Worm (Caenorhabditis elegans) whole organism, young adult: ENCODE results near the gene slo-2.
A peak's percentile ranks its signal among the peaks of the same experiment; 100 is the strongest.

ENCODE experiments used
- B0019.2 ChIP-seq: fragments of 200-800 bp; sonication (Bioruptor generic); conservative IDR thresholded peaks from 2 replicates; pipeline ENCODE4 v1.3.6; 2022; ENCODE audit warnings: missing genetic modification reagents, missing genetic modification characterization, missing compliant biosample characterization
- B0035.1 ChIP-seq: sonication (generic microtip); optimal IDR thresholded peaks from 2 replicates; lab custom pipeline; 2016; ENCODE audit warnings: missing genetic modification characterization, mild to moderate bottlenecking, missing compliant biosample characterization, missing genotype, missing genetic modification reagents
- C06A6.2 ChIP-seq: fragments of 200-800 bp; sonication (Bioruptor generic); conservative IDR thresholded peaks from 2 replicates; pipeline ENCODE4 v1.3.6; 2022; ENCODE audit warnings: missing genetic modification characterization, missing compliant biosample characterization
- D2030.7 ChIP-seq: fragments of 200-800 bp; sonication (Bioruptor generic); IDR thresholded peaks from 2 replicates; pipeline ENCODE4 v1.3.6; 2022; ENCODE audit warnings: missing genetic modification reagents, missing genetic modification characterization, missing compliant biosample characterization
- F10E7.11 ChIP-seq: sonication (generic microtip); optimal IDR thresholded peaks from 2 replicates; lab custom pipeline; 2017; ENCODE audit warnings: mild to moderate bottlenecking, missing genetic modification characterization, moderate library complexity, missing compliant biosample characterization
- F57C9.4 ChIP-seq: sonication (generic microtip); optimal IDR thresholded peaks from 2 replicates; lab custom pipeline; 2017; ENCODE audit warnings: mild to moderate bottlenecking, missing genetic modification characterization, missing compliant biosample characterization
- T07F8.4 ChIP-seq: sonication (generic microtip); optimal IDR thresholded peaks from 2 replicates; lab custom pipeline; 2016; ENCODE audit warnings: mild to moderate bottlenecking, missing genetic modification characterization, moderate library complexity, missing compliant biosample characterization
- Y95B8A.8 ChIP-seq: fragments of 200-800 bp; sonication (Bioruptor generic); IDR thresholded peaks from 2 replicates; pipeline ENCODE4 v1.3.6; 2022; ENCODE audit warnings: missing genetic modification reagents, missing genetic modification characterization, missing compliant biosample characterization
- aptf-2 ChIP-seq: fragments of 200-800 bp; sonication (Bioruptor generic); conservative IDR thresholded peaks from 2 replicates; pipeline ENCODE4 v1.3.6; 2022; ENCODE audit warnings: missing genetic modification reagents, missing genetic modification characterization, missing compliant biosample characterization
- cebp-1 ChIP-seq, 2 experiments: fragments of 200-800 bp in 1 of 2; sonication (Bioruptor generic) in 1 of 2; sonication (generic microtip) in 1 of 2; IDR thresholded peaks in 1 of 2; optimal IDR thresholded peaks in 1 of 2; 2 replicates each; pipeline versions ENCODE4 v1.3.6 to Lab custom; 2017 to 2022; ENCODE audit warnings: missing compliant biosample characterization in 2 of 2, missing genetic modification characterization in 2 of 2, mild to moderate bottlenecking in 1 of 2, missing genetic modification reagents in 1 of 2, moderate library complexity in 1 of 2
- ceh-58 ChIP-seq: fragments of 200-800 bp; sonication (Bioruptor generic); IDR thresholded peaks from 2 replicates; pipeline ENCODE4 v1.3.6; 2022; ENCODE audit warnings: missing genetic modification characterization, missing compliant biosample characterization
- ceh-79 ChIP-seq: sonication (generic microtip); optimal IDR thresholded peaks from 2 replicates; lab custom pipeline; 2017; ENCODE audit warnings: mild to moderate bottlenecking, missing genetic modification characterization, missing compliant biosample characterization
- ceh-91 ChIP-seq: fragments of 200-800 bp; sonication (Bioruptor generic); IDR thresholded peaks from 2 replicates; pipeline ENCODE4 v1.3.6; 2022; ENCODE audit warnings: missing genetic modification reagents, missing genetic modification characterization, missing compliant biosample characterization
- dpl-1 ChIP-seq: fragments of 150-350 bp; optimal IDR thresholded peaks from 2 replicates; lab custom pipeline; 2014; ENCODE audit warnings: missing biosample characterization, missing genetic modification reagents, missing genetic modification characterization
- efl-1 ChIP-seq: fragments of 150-350 bp; optimal IDR thresholded peaks from 2 replicates; lab custom pipeline; 2014; ENCODE audit warnings: missing biosample characterization, missing genetic modification reagents, missing genetic modification characterization
- egl-44 ChIP-seq: fragments of 200-800 bp; sonication (Bioruptor generic); IDR thresholded peaks from 2 replicates; pipeline ENCODE4 v1.3.6; 2022; ENCODE audit warnings: missing genetic modification reagents, missing genetic modification characterization, missing compliant biosample characterization
- egrh-3 ChIP-seq: fragments of 200-800 bp; sonication (Bioruptor generic); IDR thresholded peaks from 2 replicates; pipeline ENCODE4 v1.3.6; 2022; ENCODE audit warnings: missing genetic modification reagents, missing genetic modification characterization, missing compliant biosample characterization
- ekl-4 ChIP-seq: fragments of 200-800 bp; sonication (Bioruptor generic); IDR thresholded peaks from 2 replicates; pipeline ENCODE4 v1.3.6; 2022; ENCODE audit warnings: missing genetic modification reagents, missing genetic modification characterization, missing compliant biosample characterization
- ets-4 ChIP-seq: fragments of 200-800 bp; sonication (Bioruptor generic); optimal IDR thresholded peaks from 2 replicates; lab custom pipeline; 2018; ENCODE audit warnings: mild to moderate bottlenecking, missing genetic modification characterization, missing compliant biosample characterization
- fkh-3 ChIP-seq: sonication (generic microtip); optimal IDR thresholded peaks from 2 replicates; lab custom pipeline; 2016; ENCODE audit warnings: mild to moderate bottlenecking, missing genetic modification characterization, missing compliant biosample characterization
- gei-17 ChIP-seq: fragments of 200-800 bp; sonication (Bioruptor generic); optimal IDR thresholded peaks from 2 replicates; lab custom pipeline; 2018; ENCODE audit warnings: mild to moderate bottlenecking, missing genetic modification characterization, missing compliant biosample characterization
- hlh-12 ChIP-seq: sonication (generic microtip); optimal IDR thresholded peaks from 2 replicates; lab custom pipeline; 2016; ENCODE audit warnings: missing genetic modification characterization, missing compliant biosample characterization
- hmg-1.2 ChIP-seq: fragments of 200-800 bp; sonication (Bioruptor generic); IDR thresholded peaks from 2 replicates; pipeline ENCODE4 v1.3.6; 2022; ENCODE audit warnings: missing genetic modification reagents, missing genetic modification characterization, missing compliant biosample characterization
- hrde-1 ChIP-seq: sonication (generic microtip); optimal IDR thresholded peaks from 2 replicates; lab custom pipeline; 2016; ENCODE audit warnings: missing genetic modification characterization, mild to moderate bottlenecking, missing compliant biosample characterization, moderate library complexity, missing genotype, missing genetic modification reagents, borderline replicate concordance
- hsf-1 ChIP-seq: fragments of 200-800 bp; sonication (Bioruptor generic); IDR thresholded peaks from 2 replicates; pipeline ENCODE4 v1.3.6; 2022; ENCODE audit warnings: missing genetic modification reagents, missing genetic modification characterization, missing compliant biosample characterization
- let-526 ChIP-seq: fragments of 200-800 bp; sonication (Bioruptor generic); IDR thresholded peaks from 2 replicates; pipeline ENCODE4 v1.3.6; 2022; ENCODE audit warnings: missing genetic modification reagents, missing genetic modification characterization, missing compliant biosample characterization
- lin-35 ChIP-seq, 3 experiments: fragments of 150-350 bp in 2 of 3; sonication (generic microtip) in 1 of 3; optimal IDR thresholded peaks; 2 replicates each; lab custom pipeline; 2014 to 2018; ENCODE audit warnings: missing biosample characterization in 3 of 3, missing genetic modification characterization in 3 of 3, missing genetic modification reagents in 3 of 3
- madf-3 ChIP-seq: fragments of 200-800 bp; sonication (Bioruptor generic); IDR thresholded peaks from 2 replicates; pipeline ENCODE4 v1.3.6; 2022; ENCODE audit warnings: missing genetic modification reagents, missing genetic modification characterization, missing compliant biosample characterization
- mcd-1 ChIP-seq: fragments of 200-800 bp; sonication (Bioruptor generic); IDR thresholded peaks from 2 replicates; pipeline ENCODE4 v1.3.6; 2022; ENCODE audit warnings: missing genetic modification reagents, missing genetic modification characterization, missing compliant biosample characterization
- mel-28 ChIP-seq: sonication (generic microtip); optimal IDR thresholded peaks from 2 replicates; lab custom pipeline; 2016; ENCODE audit warnings: borderline replicate concordance, mild to moderate bottlenecking, missing genetic modification characterization, missing compliant biosample characterization
- nhr-179 ChIP-seq: sonication (generic microtip); optimal IDR thresholded peaks from 2 replicates; lab custom pipeline; 2016; ENCODE audit warnings: mild to moderate bottlenecking, missing genetic modification characterization, missing compliant biosample characterization
- nhr-80 ChIP-seq: sonication (generic microtip); optimal IDR thresholded peaks from 2 replicates; lab custom pipeline; 2016; ENCODE audit warnings: missing genetic modification characterization, missing compliant biosample characterization
- pbrm-1 ChIP-seq: fragments of 200-800 bp; sonication (Bioruptor generic); IDR thresholded peaks from 2 replicates; pipeline ENCODE4 v1.3.6; 2022; ENCODE audit warnings: missing genetic modification reagents, missing genetic modification characterization, missing compliant biosample characterization
- pha-4 ChIP-seq: fragments of 150-350 bp; sonication (generic microtip); optimal IDR thresholded peaks from 2 replicates; lab custom pipeline; 2014; ENCODE audit warnings: missing biosample characterization, missing genetic modification reagents, missing genetic modification characterization
- rcor-1 ChIP-seq: fragments of 200-800 bp; sonication (Bioruptor generic); IDR thresholded peaks from 2 replicates; pipeline ENCODE4 v1.3.6; 2022; ENCODE audit warnings: missing genetic modification reagents, missing genetic modification characterization, missing compliant biosample characterization
- repo-1 ChIP-seq: sonication (generic microtip); optimal IDR thresholded peaks from 2 replicates; lab custom pipeline; 2017; ENCODE audit warnings: mild to moderate bottlenecking, missing genetic modification characterization, missing compliant biosample characterization
- sea-2 ChIP-seq: fragments of 200-800 bp; sonication (Bioruptor generic); IDR thresholded peaks from 2 replicates; pipeline ENCODE4 v1.3.6; 2022; ENCODE audit warnings: missing genetic modification characterization, missing compliant biosample characterization
- unc-130 ChIP-seq: sonication (generic microtip); optimal IDR thresholded peaks from 2 replicates; lab custom pipeline; 2016; ENCODE audit warnings: missing genetic modification reagents, missing genetic modification characterization, missing compliant biosample characterization
- zfh-2 ChIP-seq: fragments of 200-800 bp; sonication (Bioruptor generic); conservative IDR thresholded peaks from 2 replicates; pipeline ENCODE4 v1.3.6; 2022; ENCODE audit warnings: missing genetic modification reagents, missing genetic modification characterization, missing compliant biosample characterization
- ztf-6 ChIP-seq: fragments of 200-800 bp; sonication (Bioruptor generic); IDR thresholded peaks from 2 replicates; pipeline ENCODE4 v1.3.6; 2022; ENCODE audit warnings: missing genetic modification reagents, missing genetic modification characterization, missing compliant biosample characterization

slo-2 gene

DNA sequence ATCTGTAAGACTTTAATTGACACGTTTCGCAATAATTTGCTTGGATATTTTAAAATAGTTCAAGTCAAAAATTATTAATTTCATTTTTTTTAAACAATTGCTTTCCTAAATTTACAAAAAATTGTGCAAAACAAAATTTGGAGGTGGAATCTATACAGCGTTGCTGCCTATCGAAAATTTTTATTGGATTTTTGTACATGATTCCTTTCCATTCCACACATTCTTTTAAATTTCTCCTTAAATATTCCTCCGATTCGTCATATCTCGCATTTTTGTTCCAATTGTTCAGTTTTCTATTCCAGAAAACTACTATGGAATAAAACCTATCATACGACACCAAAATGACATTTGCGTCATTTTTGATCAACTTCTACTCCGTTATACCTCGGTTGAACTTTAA is 37.3 kb downstream of the slo-2 start, which contains the start of gene ttyh-1 (continued):
- no peak for TF ChIP-seq B0019.2 (GFP tag; lab: Robert Waterston, UW)
- TF ChIP-seq dpl-1: no peak
- TF ChIP-seq F10E7.11 (tag; lab: Kevin White, UChicago): no peak
- TF ChIP-seq efl-1: no peak

- no peak for TF ChIP-seq T07F8.4 (tag; lab: Kevin White, UChicago)
- no peak for TF ChIP-seq cebp-1 (GFP tag; IDR thresholded peaks at IDR 0.05; lab: Robert Waterston, UW)
- TF ChIP-seq cebp-1 (tag; optimal IDR thresholded peaks at IDR 0.05; lab: Kevin White, UChicago): no peak
- no peak for TF ChIP-seq Y95B8A.8
- TF ChIP-seq nhr-80: no peak
- no peak for TF ChIP-seq let-526 (GFP tag; lab: Robert Waterston, UW)
- no peak for TF ChIP-seq nhr-179 (tag; lab: Kevin White, UChicago)
- TF ChIP-seq hrde-1 (tag; lab: Kevin White, UChicago): no peak
- no peak for TF ChIP-seq egrh-3
- no peak for TF ChIP-seq hlh-12 (tag; lab: Kevin White, UChicago)
- TF ChIP-seq pbrm-1 (GFP tag; lab: Robert Waterston, UW): no peak
- TF ChIP-seq F10E7.11 (tag; lab: Kevin White, UChicago): no peak
- no peak for TF ChIP-seq ceh-91 (GFP tag; lab: Robert Waterston, UW)
- TF ChIP-seq aptf-2 (GFP tag; lab: Robert Waterston, UW): no peak
- TF ChIP-seq madf-3: no peak
- no peak for TF ChIP-seq lin-35 (GFP tag; optimal IDR thresholded peaks at IDR 0.05; lab: Kevin White, UChicago)
- TF ChIP-seq sea-2 (GFP tag; lab: Robert Waterston, UW): no peak
- no peak for TF ChIP-seq C06A6.2
These were observed 38.1 kb downstream of the slo-2 start for ce11 chrX:11367640-11368039.

- no peak for TF ChIP-seq mcd-1 (GFP tag; lab: Robert Waterston, UW)
- TF ChIP-seq gei-17: no peak
- TF ChIP-seq ceh-91 (GFP tag; lab: Robert Waterston, UW): no peak
- peak; percentile 32 for TF ChIP-seq nhr-80
These were observed 38.6 kb downstream of the slo-2 start for ce11 chrX:11367087-11367486.

- TF ChIP-seq mel-28 (no peak), F57C9.4 (tag; lab: Kevin White, UChicago) (no peak), egl-44 (0 out of 2 replicates have a peak, but pooled peaks have one; percentile 14), repo-1 (tag; lab: Kevin White, UChicago) (no peak), let-526 (GFP tag; lab: Robert Waterston, UW) (no peak), hsf-1 (no peak), pha-4 (no peak), zfh-2 (GFP tag; lab: Robert Waterston, UW) (peak; percentile 73), fkh-3 (tag; lab: Kevin White, UChicago) (no peak)
These were observed 39.7 kb downstream of the slo-2 start for ce11 chrX:11365995-11366394.

ce11 chrX:11364914-11365313 is 40.8 kb downstream of the slo-2 start:
- TF ChIP-seq ets-4 (GFP tag; lab: Kevin White, UChicago): no peak
- TF ChIP-seq hlh-12 (tag; lab: Kevin White, UChicago): no peak
- no peak for TF ChIP-seq mel-28
- no peak for TF ChIP-seq ekl-4
- no peak for TF ChIP-seq nhr-179 (tag; lab: Kevin White, UChicago)
- no peak for TF ChIP-seq B0035.1 (tag; lab: Kevin White, UChicago)
- no peak for TF ChIP-seq unc-130 (GFP tag; lab: Kevin White, UChicago)
- TF ChIP-seq ceh-79 (tag; lab: Kevin White, UChicago): no peak
- no peak for TF ChIP-seq hmg-1.2 (GFP tag; lab: Robert Waterston, UW)
- no peak for TF ChIP-seq rcor-1 (GFP tag; lab: Robert Waterston, UW)
- no peak for TF ChIP-seq D2030.7
- no peak for TF ChIP-seq ztf-6 (GFP tag; lab: Robert Waterston, UW)
- TF ChIP-seq madf-3: no peak
- TF ChIP-seq ceh-58 (GFP tag; lab: Robert Waterston, UW): no peak
